Fruit fly (Drosophila melanogaster): ENCODE results near the gene CG17177.

DNA sequence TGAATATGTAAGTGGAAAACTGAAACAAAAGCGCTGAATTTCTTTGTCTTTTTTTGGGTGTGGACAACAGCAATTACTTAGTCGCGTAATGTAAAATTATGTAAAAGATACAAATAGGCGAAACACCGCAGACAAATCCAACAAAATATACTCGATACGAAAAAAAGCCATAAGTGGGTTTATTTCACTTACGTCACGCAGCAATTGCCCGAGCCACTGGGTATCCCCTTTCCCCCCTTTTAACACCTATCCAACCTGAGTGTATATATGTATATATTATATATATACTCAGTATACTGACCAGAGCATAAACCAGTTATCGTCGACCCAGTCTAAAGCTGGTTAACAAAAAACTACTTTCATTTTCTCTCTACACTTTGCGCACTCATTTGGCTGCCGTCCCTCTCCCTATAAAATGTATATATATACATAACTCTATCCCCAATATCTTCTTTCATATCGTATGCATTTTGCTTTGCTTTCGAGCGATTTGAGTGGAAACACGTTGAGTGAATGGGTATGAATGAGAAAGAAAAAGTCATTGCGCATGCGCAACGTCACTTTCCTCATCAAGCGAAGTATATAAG is 41.7 kb upstream of the CG17177 start:
- TF ChIP-seq CG8478 (optimal IDR thresholded peaks at IDR 0.05) = no peak
- no peak for TF ChIP-seq CTCF (optimal IDR thresholded peaks at IDR 0.05)

Data from S2 (cell line).